Fruit fly (Drosophila melanogaster): Measurements from ENCODE around the gene CG46430.

DNA sequence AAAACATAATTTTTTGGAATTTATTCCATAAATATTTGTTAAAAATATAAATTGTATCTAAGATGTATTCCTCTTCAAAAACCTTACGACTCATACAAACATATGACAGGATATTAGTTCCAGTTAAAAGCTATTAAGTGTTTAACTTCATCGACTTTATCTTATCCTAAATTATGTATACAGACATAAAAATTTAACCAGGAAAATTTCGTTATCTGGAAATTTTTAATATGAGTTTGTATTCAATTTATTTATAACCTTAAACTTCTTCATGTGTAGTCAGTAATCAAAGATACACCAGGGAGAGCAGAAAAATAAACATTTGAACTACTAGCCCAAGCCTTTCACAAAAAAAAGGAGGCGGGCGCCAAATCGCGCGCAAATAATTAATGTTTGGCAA, 48.8 kb upstream of the CG46430 start:
- TF ChIP-seq Lpt (GFP tag; optimal IDR thresholded peaks at IDR 0.05) (no peak), achi (GFP tag; optimal IDR thresholded peaks at IDR 0.05) (no peak), Ets96B (tag; optimal IDR thresholded peaks at IDR 0.05) (no peak), OdsH (GFP tag; optimal IDR thresholded peaks at IDR 0.05) (no peak), CG11902 (GFP tag; optimal IDR thresholded peaks at IDR 0.05) (no peak), Sox14 (GFP tag; optimal IDR thresholded peaks at IDR 0.05) (no peak), CG6854 (GFP tag; optimal IDR thresholded peaks at IDR 0.05) (no peak), Eip93F (GFP tag; optimal IDR thresholded peaks at IDR 0.05) (no peak), Smox (GFP tag; optimal IDR thresholded peaks at IDR 0.05) (no peak), esn (GFP tag; optimal IDR thresholded peaks at IDR 0.05) (no peak), acj6 (GFP tag; optimal IDR thresholded peaks at IDR 0.05) (no peak), cyc (GFP tag; optimal IDR thresholded peaks at IDR 0.05) (no peak), CG9139 (GFP tag; optimal IDR thresholded peaks at IDR 0.05) (no peak), eg (GFP tag; IDR thresholded peaks at IDR 0.05) (no peak)

Measured in whole organism, prepupa.